Worm (Caenorhabditis elegans) whole organism, young adult: Measurements from ENCODE around the gene T19D7.7.

Experiments used
- C06A6.2 ChIP-seq: fragments of 200-800 bp; sonication (Bioruptor generic); conservative IDR thresholded peaks from 2 replicates; pipeline ENCODE4 v1.3.6; 2022; ENCODE audit warnings: missing genetic modification characterization, missing compliant biosample characterization
- F55B11.4 ChIP-seq: sonication (generic microtip); optimal IDR thresholded peaks from 2 replicates; lab custom pipeline; 2016; ENCODE audit warnings: missing compliant biosample characterization, missing genetic modification characterization, borderline replicate concordance; ENCODE audit not compliant: insufficient read depth
- F57A8.1 ChIP-seq: fragments of 200-800 bp; sonication (Bioruptor generic); optimal IDR thresholded peaks from 2 replicates; lab custom pipeline; 2018; ENCODE audit warnings: mild to moderate bottlenecking, missing genetic modification characterization, moderate library complexity, missing compliant biosample characterization
- K12H6.12 ChIP-seq: fragments of 200-800 bp; sonication (Bioruptor generic); optimal IDR thresholded peaks from 2 replicates; lab custom pipeline; 2018; ENCODE audit warnings: mild to moderate bottlenecking, missing genetic modification characterization, missing compliant biosample characterization
- aptf-3 ChIP-seq: fragments of 200-800 bp; sonication (Bioruptor generic); IDR thresholded peaks from 2 replicates; pipeline ENCODE4 v1.3.6; 2022; ENCODE audit warnings: missing genetic modification characterization, missing compliant biosample characterization
- atf-7 ChIP-seq: sonication (generic microtip); optimal IDR thresholded peaks from 2 replicates; lab custom pipeline; 2017; ENCODE audit warnings: mild to moderate bottlenecking, missing genetic modification characterization, missing compliant biosample characterization
- hlh-26 ChIP-seq: fragments of 200-800 bp; sonication (Bioruptor generic); conservative IDR thresholded peaks from 2 replicates; pipeline ENCODE4 v1.3.6; 2022; ENCODE audit warnings: missing genetic modification reagents, missing genetic modification characterization, missing compliant biosample characterization
- let-607 ChIP-seq, 2 experiments: fragments of 200-800 bp in 1 of 2; sonication (Bioruptor generic) in 1 of 2; sonication (generic microtip) in 1 of 2; optimal IDR thresholded peaks; 2 replicates each; lab custom pipeline; 2016 to 2018; ENCODE audit warnings: mild to moderate bottlenecking in 2 of 2, missing compliant biosample characterization in 2 of 2, missing genetic modification characterization in 2 of 2, moderate library complexity in 2 of 2, missing genotype in 1 of 2
- nhr-179 ChIP-seq: sonication (generic microtip); optimal IDR thresholded peaks from 2 replicates; lab custom pipeline; 2016; ENCODE audit warnings: mild to moderate bottlenecking, missing genetic modification characterization, missing compliant biosample characterization
- sea-2 ChIP-seq: fragments of 200-800 bp; sonication (Bioruptor generic); IDR thresholded peaks from 2 replicates; pipeline ENCODE4 v1.3.6; 2022; ENCODE audit warnings: missing genetic modification characterization, missing compliant biosample characterization
- somi-1 ChIP-seq: fragments of 200-800 bp; sonication (Bioruptor generic); optimal IDR thresholded peaks from 2 replicates; lab custom pipeline; 2018; ENCODE audit warnings: mild to moderate bottlenecking, missing genetic modification characterization, missing compliant biosample characterization
- tlf-1 ChIP-seq: fragments of 200-800 bp; sonication (Bioruptor generic); optimal IDR thresholded peaks from 2 replicates; lab custom pipeline; 2018; ENCODE audit warnings: mild to moderate bottlenecking, missing genetic modification characterization, missing compliant biosample characterization
- ztf-26 ChIP-seq: sonication (generic microtip); optimal IDR thresholded peaks from 2 replicates; lab custom pipeline; 2017; ENCODE audit warnings: missing genetic modification characterization, missing compliant biosample characterization

T19D7.7 gene

DNA sequence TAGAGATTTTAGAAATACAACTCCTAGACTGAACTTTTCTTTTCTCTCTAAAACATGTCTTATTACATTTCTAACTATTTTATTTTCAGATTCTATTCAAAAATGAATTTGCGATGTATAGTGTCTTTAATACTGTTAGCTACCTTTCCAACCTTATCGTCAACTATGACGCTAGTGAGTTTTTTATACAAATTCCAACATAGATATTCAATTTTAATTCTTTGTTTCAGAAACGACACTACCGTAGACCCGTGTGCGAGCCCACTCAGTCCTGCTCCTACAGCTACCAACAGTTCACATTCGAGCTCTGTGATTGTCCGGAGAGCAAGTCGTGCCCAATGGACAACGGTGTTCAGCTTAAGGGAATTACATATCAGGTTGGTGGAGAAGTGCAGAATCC is 51.7 kb downstream of the T19D7.7 start, which contains the start of gene M6.4:
Gene M6.4, plus strand, starts transcription at position 55 of the 400 bp plus-strand sequence.
- TF ChIP-seq tlf-1 (GFP tag; lab: Kevin White, UChicago) (no peak), ztf-26 (tag; lab: Kevin White, UChicago) (no peak), K12H6.12 (tag; lab: Kevin White, UChicago) (no peak), aptf-3 (no peak), hlh-26 (GFP tag; lab: Robert Waterston, UW) (no peak), let-607 (tag; optimal IDR thresholded peaks at IDR 0.05; lab: Kevin White, UChicago) (no peak), C06A6.2 (GFP tag; lab: Robert Waterston, UW) (no peak), atf-7 (tag; lab: Kevin White, UChicago) (no peak), F57A8.1 (GFP tag; lab: Kevin White, UChicago) (no peak), nhr-179 (tag; lab: Kevin White, UChicago) (no peak), sea-2 (no peak), somi-1 (GFP tag; lab: Kevin White, UChicago) (no peak), F55B11.4 (tag; lab: Kevin White, UChicago) (no peak)
- TF ChIP-seq, all 124 proteins: peak for 0
